Worm (Caenorhabditis elegans): ENCODE results near the gene F28F8.7.
"Not testable (repeated sequence)": the region's sequence is repeated elsewhere in the genome, so short reads cannot be mapped to it uniquely, and the experiment has no call there.

The F28F8.7 gene

DNA sequence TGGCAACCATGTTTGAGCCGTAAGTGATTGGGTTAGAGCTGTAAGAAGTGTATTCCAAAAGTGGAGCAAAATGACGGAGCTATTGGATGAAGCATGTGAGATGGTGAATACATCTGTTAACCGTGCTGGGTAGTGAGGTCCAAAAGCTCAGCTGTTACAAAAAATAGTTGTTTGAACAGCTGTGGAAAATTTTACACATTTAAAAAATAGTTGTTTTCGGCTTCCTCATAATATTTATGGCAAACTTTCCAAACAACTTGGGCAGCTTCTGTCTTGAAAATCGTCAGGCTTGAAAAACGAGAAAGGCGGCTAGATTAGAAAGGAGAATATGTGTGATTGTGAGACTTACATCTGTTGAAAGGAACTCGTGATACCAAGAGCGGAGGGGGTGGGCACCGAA, 14.6 kb upstream of the F28F8.7 start, which contains the start of gene fbxa-154:
Gene fbxa-154, minus strand, starts transcription at position 101 of the 400 bp plus-strand sequence.
- TF ChIP-seq nhr-111 (GFP tag; optimal IDR thresholded peaks at IDR 0.05) (no peak), madf-9 (GFP tag; conservative IDR thresholded peaks at IDR 0.05) (no peak), snpc-4 (tag; optimal IDR thresholded peaks at IDR 0.05) (no peak), mxl-3 (GFP tag; optimal IDR thresholded peaks at IDR 0.05) (no peak), lin-38 (GFP tag; IDR thresholded peaks at IDR 0.05) (no peak), F10B5.3 (tag; optimal IDR thresholded peaks at IDR 0.05) (no peak), ces-1 (GFP tag; optimal IDR thresholded peaks at IDR 0.05) (no peak), nhr-42 (GFP tag; IDR thresholded peaks at IDR 0.05) (no peak), saeg-2 (GFP tag; IDR thresholded peaks at IDR 0.05) (no peak), F44E2.7 (GFP tag; IDR thresholded peaks at IDR 0.05) (no peak), aha-1 (tag) (no peak), mep-1 (tag; optimal IDR thresholded peaks at IDR 0.05) (no peak), ceh-32 (tag; optimal IDR thresholded peaks at IDR 0.05; ENCODE audit: poor library complexity) (no peak), nhr-76 (tag; optimal IDR thresholded peaks at IDR 0.05) (no peak), F37D6.2 (tag; optimal IDR thresholded peaks at IDR 0.05) (no peak)

DNA sequence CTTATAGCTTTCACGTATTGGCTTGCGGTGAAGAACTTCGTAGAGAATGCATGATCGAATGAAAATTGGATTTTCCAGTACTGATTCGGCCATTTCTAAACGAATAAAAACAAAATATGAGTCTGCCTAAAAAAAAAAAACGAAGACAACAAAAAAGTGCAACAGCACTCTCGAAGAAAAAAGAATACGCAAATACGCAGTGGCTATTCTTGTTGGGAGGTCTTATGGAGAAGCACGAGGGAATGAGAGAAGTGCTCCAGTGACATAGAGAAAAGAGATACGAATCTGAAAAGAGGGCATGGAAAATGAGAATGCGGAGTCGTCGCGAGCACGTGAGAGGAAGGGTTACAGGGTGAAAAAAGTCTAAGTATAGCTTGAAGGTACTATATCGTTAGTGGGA, 11.8 kb upstream of the F28F8.7 start, which contains the start of gene fbxa-152:
Gene fbxa-152, minus strand, starts transcription at position 101 of the 400 bp plus-strand sequence.
- TF ChIP-seq egl-27 (tag; optimal IDR thresholded peaks at IDR 0.05) (no peak), dmd-8 (GFP tag; IDR thresholded peaks at IDR 0.05) (no peak), ZK337.2 (GFP tag; IDR thresholded peaks at IDR 0.05) (no peak), vab-7 (GFP tag; IDR thresholded peaks at IDR 0.05) (no peak), unc-62 (GFP tag; optimal IDR thresholded peaks at IDR 0.05 in 1 of 2) (peak in 1 of 2 experiments; percentile 39), unc-62 (tag; optimal IDR thresholded peaks at IDR 0.05) (no peak), ceh-44 (GFP tag; IDR thresholded peaks at IDR 0.05) (no peak)

DNA sequence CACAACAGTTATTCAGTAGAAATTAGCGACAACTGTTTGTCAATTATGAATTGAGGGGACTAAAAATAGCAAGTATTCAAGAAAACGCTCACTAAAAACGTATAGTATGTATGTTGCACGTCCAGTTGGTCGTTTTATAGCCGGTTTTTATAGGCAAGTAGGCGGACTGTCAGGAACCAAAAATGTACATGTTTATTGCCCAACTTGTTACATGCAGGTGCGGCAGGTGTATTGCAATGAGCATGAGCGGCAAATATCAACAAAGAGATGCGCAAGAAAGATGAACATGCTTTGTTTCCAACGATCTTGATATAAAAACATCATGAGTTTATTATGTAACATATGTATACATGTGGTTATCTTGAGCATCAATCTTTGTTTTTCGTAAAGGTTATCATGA, 9.3 kb upstream of the F28F8.7 start, which contains the start of gene B0391.14:
Gene B0391.14, minus strand, starts transcription at position 101 of the 400 bp plus-strand sequence.
- TF ChIP-seq nhr-28, pqm-1, egl-27 (tag; optimal IDR thresholded peaks at IDR 0.05): not testable (repeated sequence)

DNA sequence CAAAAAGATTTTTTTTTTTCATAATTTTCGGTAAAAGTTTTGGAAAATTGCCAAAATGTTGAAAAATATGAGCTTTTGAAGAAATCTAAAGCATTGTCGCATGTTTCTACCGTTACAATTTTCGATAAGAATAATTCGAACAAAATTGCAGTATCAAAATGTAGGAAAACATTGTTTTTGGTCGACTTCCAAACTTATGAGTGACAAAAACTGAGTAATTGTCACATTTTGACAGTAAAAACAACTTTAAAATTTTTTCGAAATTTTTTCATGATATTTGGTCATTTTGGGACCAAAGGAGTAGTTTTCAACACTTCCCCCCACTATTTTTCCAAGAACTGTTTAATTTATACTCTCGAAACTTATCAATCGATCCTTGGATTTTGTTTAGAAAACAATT, 4.2 kb upstream of the F28F8.7 start, which contains the start of gene fbxa-139:
Gene fbxa-139, minus strand, starts transcription at position 101 of the 400 bp plus-strand sequence.
- TF ChIP-seq daf-19 (GFP tag; conservative IDR thresholded peaks at IDR 0.05) (no peak), lin-38 (GFP tag; IDR thresholded peaks at IDR 0.05) (no peak), snpc-4 (tag; optimal IDR thresholded peaks at IDR 0.05) (no peak), gei-8 (GFP tag; optimal IDR thresholded peaks at IDR 0.05) (no peak), ceh-28 (tag; optimal IDR thresholded peaks at IDR 0.05) (no peak), nhr-237 (tag; optimal IDR thresholded peaks at IDR 0.05) (no peak), lsy-2 (tag; optimal IDR thresholded peaks at IDR 0.05) (no peak), madf-9 (GFP tag; conservative IDR thresholded peaks at IDR 0.05) (no peak), spr-1 (tag; optimal IDR thresholded peaks at IDR 0.05) (no peak), lim-7 (GFP tag; IDR thresholded peaks at IDR 0.05) (no peak), ceh-62 (tag; optimal IDR thresholded peaks at IDR 0.05) (no peak), nhr-42 (GFP tag; IDR thresholded peaks at IDR 0.05) (no peak), daf-12 (tag; optimal IDR thresholded peaks at IDR 0.05) (no peak), ceh-44 (GFP tag; IDR thresholded peaks at IDR 0.05) (no peak), tra-1 (GFP tag; IDR thresholded peaks at IDR 0.05) (no peak), jun-1 (tag; optimal IDR thresholded peaks at IDR 0.05) (no peak), nhr-28 (tag; optimal IDR thresholded peaks at IDR 0.05) (no peak), mdl-1 (tag; optimal IDR thresholded peaks at IDR 0.05) (no peak), ama-1 (optimal IDR thresholded peaks at IDR 0.05) (no peak)
